Fruit fly (Drosophila melanogaster) whole organism, embryonic: ENCODE data around the gene CG33110.
A peak's percentile ranks its signal among the peaks of the same experiment; 100 is the strongest.

Source experiments
- BEAF-32 ChIP-seq: fragments of 200-800 bp; sonication (Bioruptor generic); optimal IDR thresholded peaks from 3 replicates; lab custom pipeline; 2017; ENCODE audit warnings: missing biosample characterization, missing genetic modification characterization, mild to moderate bottlenecking, moderate library complexity, missing genetic modification reagents
- CG10147 ChIP-seq: fragments of 200-800 bp; sonication (Bioruptor generic); optimal IDR thresholded peaks from 2 replicates; lab custom pipeline; 2019; ENCODE audit warnings: missing biosample characterization, mild to moderate bottlenecking, missing genetic modification characterization, moderate library complexity
- CG10462 ChIP-seq: fragments of 200-800 bp; sonication (Bioruptor generic); optimal IDR thresholded peaks from 2 replicates; lab custom pipeline; 2016; ENCODE audit warnings: missing biosample characterization, missing genetic modification characterization
- CG13287 ChIP-seq: fragments of 200-800 bp; sonication (Bioruptor generic); IDR thresholded peaks from 2 replicates; pipeline ENCODE4 v1.3.6; 2022; ENCODE audit warnings: missing biosample characterization, missing genetic modification characterization; ENCODE audit not compliant: partially characterized antibody
- CG13296 ChIP-seq: fragments of 200-800 bp; sonication (Bioruptor generic); optimal IDR thresholded peaks from 3 replicates; lab custom pipeline; 2018; ENCODE audit warnings: missing biosample characterization, mild to moderate bottlenecking, missing genetic modification characterization
- CG13424 ChIP-seq: fragments of 200-800 bp; sonication (Bioruptor generic); optimal IDR thresholded peaks from 2 replicates; lab custom pipeline; 2019; ENCODE audit warnings: missing biosample characterization, mild to moderate bottlenecking, missing genetic modification characterization, moderate library complexity
- CG13775 ChIP-seq: fragments of 200-800 bp; sonication (Bioruptor generic); optimal IDR thresholded peaks from 3 replicates; lab custom pipeline; 2017; ENCODE audit warnings: missing biosample characterization, mild to moderate bottlenecking, missing genetic modification characterization
- CG1602 ChIP-seq: fragments of 200-800 bp; sonication (Bioruptor generic); optimal IDR thresholded peaks from 3 replicates; lab custom pipeline; 2016; ENCODE audit warnings: missing biosample characterization, missing genetic modification characterization
- CG17568 ChIP-seq: fragments of 200-800 bp; sonication (Bioruptor generic); optimal IDR thresholded peaks from 2 replicates; lab custom pipeline; 2018; ENCODE audit warnings: missing biosample characterization, mild to moderate bottlenecking, missing genetic modification characterization, moderate library complexity
- CG30431 ChIP-seq: fragments of 200-800 bp; sonication (Bioruptor generic); optimal IDR thresholded peaks from 2 replicates; lab custom pipeline; 2017; ENCODE audit warnings: missing biosample characterization, missing genetic modification characterization
- CG3281 ChIP-seq: fragments of 200-800 bp; sonication (Bioruptor generic); optimal IDR thresholded peaks from 3 replicates; lab custom pipeline; 2017; ENCODE audit warnings: missing biosample characterization, mild to moderate bottlenecking, missing genetic modification characterization
- CG34224 ChIP-seq: fragments of 200-800 bp; sonication (Bioruptor generic); IDR thresholded peaks from 3 replicates; pipeline ENCODE4 v1.3.6; 2022; ENCODE audit warnings: missing biosample characterization, missing genetic modification characterization; ENCODE audit not compliant: partially characterized antibody
- CG3995 ChIP-seq: fragments of 200-800 bp; sonication (Bioruptor generic); optimal IDR thresholded peaks from 3 replicates; lab custom pipeline; 2016; ENCODE audit warnings: missing biosample characterization, missing genetic modification characterization
- CG9437 ChIP-seq: fragments of 200-800 bp; sonication (Bioruptor generic); optimal IDR thresholded peaks from 2 replicates; lab custom pipeline; 2018; ENCODE audit warnings: missing biosample characterization, mild to moderate bottlenecking, missing genetic modification characterization
- CrebB ChIP-seq: fragments of 200-800 bp; sonication (Bioruptor generic); optimal IDR thresholded peaks from 3 replicates; lab custom pipeline; 2018; ENCODE audit warnings: missing biosample characterization, mild to moderate bottlenecking, missing genetic modification characterization
- Dll ChIP-seq: fragments of 200-800 bp; sonication (Bioruptor generic); IDR thresholded peaks from 4 replicates; pipeline ENCODE4 v1.3.6; 2022; ENCODE audit warnings: missing biosample characterization, missing genetic modification characterization; ENCODE audit not compliant: partially characterized antibody
- Ets65A ChIP-seq: fragments of 200-800 bp; sonication (Bioruptor generic); peaks from one replicate; lab custom pipeline; 2016; ENCODE audit warnings: missing biosample characterization, missing genetic modification characterization
- Gsc ChIP-seq: fragments of 200-800 bp; sonication (Bioruptor generic); IDR thresholded peaks from 2 replicates; pipeline ENCODE4 v1.3.6; 2022; ENCODE audit warnings: missing biosample characterization, missing genetic modification characterization
- HLH54F ChIP-seq: fragments of 200-800 bp; sonication (Bioruptor generic); optimal IDR thresholded peaks from 3 replicates; lab custom pipeline; 2016; ENCODE audit warnings: missing biosample characterization, missing genetic modification characterization
- HmgZ ChIP-seq: fragments of 200-800 bp; sonication (Bioruptor generic); optimal IDR thresholded peaks from 2 replicates; lab custom pipeline; 2018; ENCODE audit warnings: missing biosample characterization, mild to moderate bottlenecking, missing genetic modification characterization
- Hmr ChIP-seq: fragments of 200-800 bp; sonication (Bioruptor generic); optimal IDR thresholded peaks from 3 replicates; lab custom pipeline; 2017; ENCODE audit warnings: mild to moderate bottlenecking, missing biosample characterization, missing genetic modification reagents, missing genetic modification characterization
- Lhr ChIP-seq: fragments of 200-800 bp; sonication (Bioruptor generic); optimal IDR thresholded peaks from 3 replicates; lab custom pipeline; 2017; ENCODE audit warnings: mild to moderate bottlenecking, missing biosample characterization, missing genetic modification reagents, missing genetic modification characterization
- Lim3 ChIP-seq: fragments of 200-800 bp; sonication (Bioruptor generic); IDR thresholded peaks from 2 replicates; pipeline ENCODE4 v1.3.6; 2022; ENCODE audit warnings: missing biosample characterization, missing genetic modification characterization
- Meics ChIP-seq: fragments of 200-800 bp; sonication (Bioruptor generic); optimal IDR thresholded peaks from 2 replicates; lab custom pipeline; 2017; ENCODE audit warnings: missing biosample characterization, mild to moderate bottlenecking, missing genetic modification characterization
- Myb ChIP-seq: fragments of 200-800 bp; sonication (Bioruptor generic); optimal IDR thresholded peaks from 2 replicates; lab custom pipeline; 2016; ENCODE audit warnings: missing biosample characterization, missing genetic modification characterization
- Scr ChIP-seq: fragments of 200-800 bp; sonication (Bioruptor generic); IDR thresholded peaks from 2 replicates; pipeline ENCODE4 v1.3.6; 2022; ENCODE audit warnings: missing biosample characterization, missing genetic modification characterization; ENCODE audit not compliant: partially characterized antibody
- Ssrp ChIP-seq: fragments of 200-800 bp; sonication (Bioruptor generic); optimal IDR thresholded peaks from 2 replicates; lab custom pipeline; 2018; ENCODE audit warnings: missing biosample characterization, mild to moderate bottlenecking, missing genetic modification characterization, moderate library complexity
- Xbp1 ChIP-seq: fragments of 200-800 bp; sonication (Bioruptor generic); optimal IDR thresholded peaks from 3 replicates; lab custom pipeline; 2016; ENCODE audit warnings: missing biosample characterization, mild to moderate bottlenecking, missing genetic modification characterization
- ac ChIP-seq: fragments of 200-800 bp; sonication (Bioruptor generic); optimal IDR thresholded peaks from 3 replicates; lab custom pipeline; 2017; ENCODE audit warnings: missing biosample characterization, mild to moderate bottlenecking, missing genetic modification characterization
- al ChIP-seq: fragments of 200-800 bp; sonication (Bioruptor generic); IDR thresholded peaks from 2 replicates; pipeline ENCODE4 v1.3.6; 2022; ENCODE audit warnings: missing biosample characterization, missing genetic modification characterization
- amos ChIP-seq: fragments of 200-800 bp; sonication (Bioruptor generic); IDR thresholded peaks from 2 replicates; pipeline ENCODE4 v1.3.6; 2022; ENCODE audit warnings: missing biosample characterization, missing genetic modification characterization; ENCODE audit not compliant: partially characterized antibody
- aop ChIP-seq: fragments of 200-800 bp; sonication (Bioruptor generic); IDR thresholded peaks from 2 replicates; pipeline ENCODE4 v1.3.6; 2022; ENCODE audit warnings: missing biosample characterization, missing genetic modification characterization
- caup ChIP-seq: fragments of 200-800 bp; sonication (Bioruptor generic); optimal IDR thresholded peaks from 3 replicates; lab custom pipeline; 2017; ENCODE audit warnings: missing biosample characterization, mild to moderate bottlenecking, missing genetic modification characterization, moderate library complexity; ENCODE audit not compliant: severe bottlenecking
- cg ChIP-seq: fragments of 200-800 bp; sonication (Bioruptor generic); optimal IDR thresholded peaks from 3 replicates; lab custom pipeline; 2019; ENCODE audit warnings: missing biosample characterization, mild to moderate bottlenecking, missing genetic modification characterization, moderate library complexity
- chif ChIP-seq, 2 experiments: fragments of 200-800 bp; sonication (Bioruptor generic); optimal IDR thresholded peaks; 3 replicates each; lab custom pipeline; 2016; ENCODE audit warnings: missing biosample characterization in 2 of 2, missing genetic modification characterization in 2 of 2
- crp ChIP-seq, 2 experiments: fragments of 200-800 bp; sonication (Bioruptor generic); optimal IDR thresholded peaks; 2 replicates in 1 of 2; 3 replicates in 1 of 2; lab custom pipeline; 2017; ENCODE audit warnings: missing biosample characterization in 2 of 2, missing genetic modification characterization in 2 of 2, mild to moderate bottlenecking in 1 of 2, moderate library complexity in 1 of 2
- hbn ChIP-seq: fragments of 200-800 bp; sonication (Bioruptor generic); IDR thresholded peaks from 2 replicates; pipeline ENCODE4 v1.3.6; 2022; ENCODE audit warnings: missing biosample characterization, missing genetic modification characterization; ENCODE audit not compliant: partially characterized antibody
- hkb ChIP-seq, 2 experiments: fragments of 200-800 bp in 1 of 2; fragments of >200 bp in 1 of 2; sonication (Bioruptor generic) in 1 of 2; IDR thresholded peaks in 1 of 2; optimal IDR thresholded peaks in 1 of 2; 2 replicates each; pipeline versions ENCODE4 v1.3.6 to Lab custom; 2017 to 2022; ENCODE audit warnings: missing biosample characterization in 1 of 2, missing genetic modification characterization in 1 of 2
- ind ChIP-seq: fragments of 200-800 bp; sonication (Bioruptor generic); optimal IDR thresholded peaks from 3 replicates; lab custom pipeline; 2016; ENCODE audit warnings: missing biosample characterization, missing genetic modification characterization
- inv ChIP-seq: fragments of 200-800 bp; sonication (Bioruptor generic); IDR thresholded peaks from 2 replicates; pipeline ENCODE4 v1.3.6; 2022; ENCODE audit warnings: missing biosample characterization, missing genetic modification characterization; ENCODE audit not compliant: partially characterized antibody
- kah ChIP-seq: fragments of 200-800 bp; sonication (Bioruptor generic); optimal IDR thresholded peaks from 2 replicates; lab custom pipeline; 2018; ENCODE audit warnings: missing biosample characterization, mild to moderate bottlenecking, missing genetic modification characterization
- pzg ChIP-seq: fragments of 200-800 bp; sonication (Bioruptor generic); optimal IDR thresholded peaks from 3 replicates; lab custom pipeline; 2018; ENCODE audit warnings: missing biosample characterization, mild to moderate bottlenecking, missing genetic modification characterization, moderate library complexity
- seq ChIP-seq: fragments of 200-800 bp; sonication (Bioruptor generic); IDR thresholded peaks from 2 replicates; pipeline ENCODE4 v1.3.6; 2022; ENCODE audit warnings: missing biosample characterization, missing genetic modification characterization
- stc ChIP-seq: fragments of 200-800 bp; sonication (Bioruptor generic); IDR thresholded peaks from 2 replicates; pipeline ENCODE4 v1.3.6; 2022; ENCODE audit warnings: missing biosample characterization, missing genetic modification characterization
- trem ChIP-seq: fragments of 200-800 bp; optimal IDR thresholded peaks from 3 replicates; lab custom pipeline; 2019; ENCODE audit warnings: missing biosample characterization, mild to moderate bottlenecking, missing genetic modification characterization, moderate library complexity
- unc-4 ChIP-seq: fragments of 200-800 bp; sonication (Bioruptor generic); IDR thresholded peaks from 2 replicates; pipeline ENCODE4 v1.3.6; 2022; ENCODE audit warnings: missing biosample characterization, missing genetic modification characterization; ENCODE audit not compliant: partially characterized antibody
- unpg ChIP-seq: fragments of 200-800 bp; sonication (Bioruptor generic); optimal IDR thresholded peaks from 3 replicates; lab custom pipeline; 2018; ENCODE audit warnings: missing biosample characterization, mild to moderate bottlenecking, missing genetic modification characterization, moderate library complexity
- vfl ChIP-seq: fragments of 200-800 bp; sonication (Bioruptor generic); optimal IDR thresholded peaks from 2 replicates; lab custom pipeline; 2016; ENCODE audit warnings: missing biosample characterization, missing genetic modification characterization
- wek ChIP-seq: fragments of 200-800 bp; sonication (Bioruptor generic); optimal IDR thresholded peaks from 3 replicates; lab custom pipeline; 2018; ENCODE audit warnings: missing biosample characterization, mild to moderate bottlenecking, missing genetic modification characterization, moderate library complexity
- yki ChIP-seq: fragments of >200 bp; optimal IDR thresholded peaks from 3 replicates; lab custom pipeline; 2018

Gene CG33110

dm6 chr3R:22613448-22613847 is 43.5 kb downstream of the CG33110 start, which contains the start of the genes CG31156 and mRRF2 (continued):
- TF ChIP-seq Gsc (GFP tag; lab: Robert Waterston, UW) (no peak), CG10147 (GFP tag; lab: Kevin White, UChicago) (no peak), CG13287 (GFP tag; lab: Robert Waterston, UW) (peak; percentile 67), CG3995 (GFP tag; lab: Kevin White, UChicago) (peak; percentile 83), stc (GFP tag; lab: Robert Waterston, UW) (no peak), CG17568 (GFP tag; lab: Kevin White, UChicago) (no peak), Myb (peak; percentile 28), vfl (GFP tag; lab: Kevin White, UChicago) (no peak), chif (GFP tag; optimal IDR thresholded peaks at IDR 0.05; lab: Kevin White, UChicago) (no peak), Meics (no peak), Lhr (GFP tag; lab: Kevin White, UChicago) (no peak), CG13424 (tag; lab: Kevin White, UChicago) (no peak), trem (tag; lab: Kevin White, UChicago) (peak; percentile 11), CG1602 (GFP tag; lab: Kevin White, UChicago) (no peak), crp (GFP tag; optimal IDR thresholded peaks at IDR 0.05; lab: Kevin White, UChicago) (peak; percentile 42 to 90), CG10462 (no peak), unpg (no peak), ind (GFP tag; lab: Kevin White, UChicago) (no peak), pzg (GFP tag; lab: Kevin White, UChicago) (peak; percentile 5), Ets65A (no peak), Ssrp (tag; lab: Kevin White, UChicago) (no peak), CG9437 (GFP tag; lab: Kevin White, UChicago) (no peak), HLH54F (GFP tag; lab: Kevin White, UChicago) (no peak), unc-4 (GFP tag; lab: Robert Waterston, UW) (no peak), aop (GFP tag; lab: Robert Waterston, UW) (no peak), seq (GFP tag; lab: Robert Waterston, UW) (no peak), Xbp1 (GFP tag; lab: Kevin White, UChicago) (no peak), hbn (GFP tag; lab: Robert Waterston, UW) (no peak), yki (no peak), Hmr (no peak), Dll (GFP tag; lab: Robert Waterston, UW) (peak; percentile 59; the same call in 2 of the 4 replicates), CG13775 (GFP tag; lab: Kevin White, UChicago) (no peak), inv (GFP tag; lab: Robert Waterston, UW) (no peak), kah (GFP tag; lab: Kevin White, UChicago) (no peak), hkb (optimal IDR thresholded peaks at IDR 0.05; lab: Kevin White, UChicago) (no peak), hkb (GFP tag; IDR thresholded peaks at IDR 0.05; lab: Robert Waterston, UW) (no peak), CG30431 (GFP tag; lab: Kevin White, UChicago) (no peak), cg (no peak), ac (GFP tag; lab: Kevin White, UChicago) (no peak), CrebB (tag; lab: Kevin White, UChicago) (no peak), caup (no peak), Scr (GFP tag; lab: Robert Waterston, UW) (peak; percentile 36; the same call in 1 of the 2 replicates), al (GFP tag; lab: Robert Waterston, UW) (no peak), CG3281 (GFP tag; lab: Kevin White, UChicago) (no peak), wek (GFP tag; lab: Kevin White, UChicago) (no peak), HmgZ (tag; lab: Kevin White, UChicago) (no peak), Lim3 (no peak), BEAF-32 (GFP tag; lab: Kevin White, UChicago) (peak; percentile 20), amos (GFP tag; lab: Robert Waterston, UW) (no peak), CG34224 (GFP tag; lab: Robert Waterston, UW) (peak; percentile 44; the same call in 2 of the 3 replicates), CG13296 (GFP tag; lab: Kevin White, UChicago) (no peak)
